Worm (Caenorhabditis elegans) whole organism, mixed stage, embryonic: ENCODE measurements around the gene ugt-63.

Experiments used
- ces-1 ChIP-seq: fragments of 150-350 bp; optimal IDR thresholded peaks from 2 replicates; lab custom pipeline; 2014; ENCODE audit warnings: missing biosample characterization, missing genetic modification reagents, missing genetic modification characterization
- nhr-237 ChIP-seq: fragments of 150-350 bp; optimal IDR thresholded peaks from 2 replicates; lab custom pipeline; 2014; ENCODE audit warnings: missing biosample characterization, missing genetic modification characterization

DNA sequence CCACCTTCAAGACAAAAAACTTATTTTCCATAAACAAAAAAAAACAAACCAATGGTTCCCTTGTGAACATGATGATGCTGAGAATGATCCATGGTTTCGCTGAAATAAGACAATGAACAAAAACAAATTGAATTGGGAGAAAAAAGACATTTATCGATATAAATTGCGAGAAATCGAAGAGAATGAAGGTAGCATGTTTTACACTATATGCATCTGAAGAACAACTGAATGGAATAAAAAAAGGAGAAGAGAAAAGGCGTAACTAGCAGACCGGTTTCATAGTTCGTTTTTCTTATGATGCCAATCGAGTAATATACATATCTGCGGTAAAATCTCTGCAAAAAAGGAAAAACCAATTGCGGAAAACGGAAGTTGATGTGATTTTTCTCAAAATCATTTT lies 41.1 kb downstream of the ugt-63 start, which contains the start of gene Y58A7A.1:
- TF ChIP-seq ces-1 (GFP tag; lab: Kevin White, UChicago) (no peak), nhr-237 (tag; lab: Kevin White, UChicago) (no peak)
